Fruit fly (Drosophila melanogaster): ENCODE results near the gene Cpr67Fa1.
A peak's percentile ranks its signal among the peaks of the same experiment; 100 is the strongest.

Cpr67Fa1 gene

dm6 chr3L:10889692-10890089, at the start of gene Cpr67Fa1:
Gene Cpr67Fa1, plus strand, starts transcription at chr3L:10889990.
- TF ChIP-seq CTCF (optimal IDR thresholded peaks at IDR 0.05) (no peak), CG8478 (optimal IDR thresholded peaks at IDR 0.05) (no peak)

DNA sequence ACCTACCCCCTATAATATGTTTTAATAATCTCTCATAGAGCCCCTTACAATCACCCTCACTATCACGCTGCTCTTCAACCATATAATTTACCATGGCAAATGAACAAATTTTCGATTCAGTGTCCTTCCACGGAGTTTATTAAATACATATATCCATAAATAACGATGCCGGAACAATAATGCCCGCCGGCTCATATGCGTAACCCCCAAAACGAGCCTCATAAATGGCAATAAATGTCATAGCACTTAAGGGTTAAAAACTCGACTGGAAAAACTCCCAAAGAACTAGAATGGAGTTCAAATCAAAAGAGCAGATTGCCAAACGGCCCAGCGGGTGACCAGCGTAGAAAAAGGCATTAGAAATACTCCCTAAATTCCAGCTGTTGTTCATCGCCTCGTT, 48.9 kb upstream of the Cpr67Fa1 start:
- TF ChIP-seq CG8478 (optimal IDR thresholded peaks at IDR 0.05) (no peak), CTCF (optimal IDR thresholded peaks at IDR 0.05) (no peak)

DNA sequence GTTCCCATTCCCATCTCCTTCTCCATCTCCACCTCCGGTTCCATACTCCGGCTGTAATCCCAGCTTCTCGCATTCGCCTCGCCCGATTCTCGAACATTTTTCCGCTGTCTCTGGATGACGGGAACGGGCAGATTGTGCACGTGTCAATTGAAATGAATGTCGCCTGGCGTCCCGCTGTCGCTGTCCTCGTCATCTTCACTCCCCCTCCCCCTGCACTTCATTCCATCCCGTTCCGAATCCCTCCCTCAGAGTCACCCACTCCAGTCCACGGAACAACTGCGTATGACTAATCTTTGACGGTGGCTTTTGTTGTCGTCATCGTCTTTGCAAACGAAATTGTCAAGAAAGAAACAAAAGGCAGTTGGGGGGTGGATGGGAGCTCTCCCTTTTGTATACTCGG, 47.9 kb upstream of the Cpr67Fa1 start:
- no peak for TF ChIP-seq CTCF (optimal IDR thresholded peaks at IDR 0.05)
- no peak for TF ChIP-seq CG8478 (optimal IDR thresholded peaks at IDR 0.05)

- no peak for TF ChIP-seq CTCF (optimal IDR thresholded peaks at IDR 0.05)
- TF ChIP-seq CG8478 (optimal IDR thresholded peaks at IDR 0.05): no peak
Observed at dm6 chr3L:10842830-10843229, 47.0 kb upstream of the Cpr67Fa1 start.

dm6 chr3L:10843273-10843672, 46.5 kb upstream of the Cpr67Fa1 start:
- TF ChIP-seq CG8478 (optimal IDR thresholded peaks at IDR 0.05) (no peak), CTCF (optimal IDR thresholded peaks at IDR 0.05) (no peak)

dm6 chr3L:10843685-10844084, 46.1 kb upstream of the Cpr67Fa1 start:
- TF ChIP-seq CG8478 (optimal IDR thresholded peaks at IDR 0.05): no peak
- TF ChIP-seq CTCF (optimal IDR thresholded peaks at IDR 0.05): no peak

dm6 chr3L:10844548-10845530, 45.0 kb upstream of the Cpr67Fa1 start:
- TF ChIP-seq CTCF (optimal IDR thresholded peaks at IDR 0.05) (no peak), CG8478 (optimal IDR thresholded peaks at IDR 0.05) (no peak)

dm6 chr3L:10845758-10846157, 44.0 kb upstream of the Cpr67Fa1 start:
- no peak for TF ChIP-seq CTCF (optimal IDR thresholded peaks at IDR 0.05)
- no peak for TF ChIP-seq CG8478 (optimal IDR thresholded peaks at IDR 0.05)

DNA sequence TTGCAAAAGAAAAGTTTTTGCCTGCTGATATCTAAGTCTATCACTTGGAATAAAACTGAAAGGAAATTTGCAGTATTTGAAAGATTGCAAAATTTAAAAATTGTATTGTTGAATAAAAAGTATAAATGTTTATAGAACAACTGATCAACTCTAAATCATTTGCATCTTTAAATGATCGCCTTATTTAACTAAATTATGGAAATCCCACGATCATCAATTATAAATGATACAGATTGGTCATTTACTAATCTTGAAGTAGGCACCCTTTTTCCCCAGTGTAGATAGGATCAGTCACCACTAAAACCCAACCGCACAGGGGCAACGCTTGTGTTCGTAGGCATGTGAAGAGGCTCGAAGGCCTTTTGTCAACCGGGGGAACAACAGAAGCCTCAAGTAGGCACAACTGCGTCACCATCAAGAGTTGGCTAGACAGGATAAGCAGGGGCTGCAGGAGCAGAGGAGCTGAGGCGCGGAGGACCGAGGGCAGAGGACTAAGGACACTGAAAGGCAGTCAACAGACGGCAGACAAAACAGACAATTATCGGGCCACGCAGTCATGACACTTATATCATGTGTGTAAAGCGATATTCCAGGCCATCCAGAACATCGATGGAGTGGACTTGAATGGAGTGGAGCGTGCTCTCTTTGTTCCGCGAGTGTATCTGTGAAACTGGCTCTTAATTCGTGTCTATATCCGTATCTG, 41.8 kb upstream of the Cpr67Fa1 start:
- TF ChIP-seq CG8478 (optimal IDR thresholded peaks at IDR 0.05) (no peak), CTCF (optimal IDR thresholded peaks at IDR 0.05) (no peak)

DNA sequence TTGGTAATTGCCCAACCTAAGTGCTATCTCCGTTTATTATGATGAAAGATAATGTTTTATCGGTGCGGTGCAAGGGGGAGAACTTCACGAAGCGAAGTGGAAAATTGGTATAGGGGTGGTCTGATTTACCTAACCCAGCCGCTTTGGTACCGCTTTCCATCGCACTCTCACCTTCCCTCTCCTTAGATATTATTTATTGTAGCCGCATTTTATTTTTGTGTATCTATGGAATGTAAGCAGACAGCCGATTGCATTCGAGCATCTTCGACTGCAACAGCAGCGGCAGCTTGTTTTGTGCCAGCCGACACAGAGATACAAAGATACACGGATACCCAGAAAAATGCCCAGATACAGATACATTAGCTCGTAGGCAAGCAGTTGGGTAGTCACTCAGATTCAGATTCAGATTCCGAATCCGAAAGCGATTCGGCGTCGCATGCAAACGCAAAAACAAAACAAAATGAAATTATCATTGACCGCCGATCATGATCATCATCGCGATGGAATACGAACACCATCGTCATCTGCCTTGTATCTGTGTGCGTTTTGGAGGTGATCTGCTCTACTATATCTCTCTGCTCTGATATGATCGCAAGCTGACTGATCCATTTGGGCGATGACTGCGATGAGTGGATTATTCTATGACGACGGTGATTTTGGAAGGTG, 40.9 kb upstream of the Cpr67Fa1 start:
- no peak for TF ChIP-seq CG8478 (optimal IDR thresholded peaks at IDR 0.05)
- no peak for TF ChIP-seq CTCF (optimal IDR thresholded peaks at IDR 0.05)

- TF ChIP-seq CG8478 (optimal IDR thresholded peaks at IDR 0.05): no peak
- no peak for TF ChIP-seq CTCF (optimal IDR thresholded peaks at IDR 0.05)
Observed at dm6 chr3L:10849620-10850302, 40.0 kb upstream of the Cpr67Fa1 start.

DNA sequence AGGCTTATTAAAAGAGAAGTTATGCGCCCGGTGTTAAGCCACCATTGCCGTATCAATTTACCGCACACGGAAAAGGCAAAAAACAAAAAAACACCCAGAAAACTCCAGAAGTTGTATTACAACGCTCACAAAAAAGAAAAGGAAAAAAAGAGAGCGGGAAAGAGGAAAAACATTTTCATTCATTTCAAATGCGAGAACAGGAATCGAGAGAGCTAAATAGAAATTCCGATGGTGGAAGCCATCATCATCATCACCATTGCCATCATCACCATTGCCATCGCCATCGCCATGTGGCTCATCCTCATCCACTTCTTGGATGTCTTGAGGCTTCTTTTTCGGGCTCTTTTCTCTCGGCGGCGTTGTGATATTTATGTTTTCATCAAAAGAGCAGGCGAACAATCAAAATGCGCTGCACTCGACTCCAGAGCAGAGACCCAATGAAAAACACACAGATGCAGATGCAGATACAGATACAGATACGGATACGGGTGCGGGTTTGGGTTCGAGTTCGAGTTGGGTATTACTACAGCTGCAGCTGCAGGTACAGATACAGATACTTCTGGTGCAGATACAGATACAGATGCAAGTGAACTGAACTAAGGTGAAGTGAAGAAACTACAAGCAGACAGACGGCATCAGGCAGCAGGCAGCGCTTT, 38.6 kb upstream of the Cpr67Fa1 start:
- TF ChIP-seq CTCF (optimal IDR thresholded peaks at IDR 0.05) (peak in 1 of 2 experiments; percentile 7), CG8478 (optimal IDR thresholded peaks at IDR 0.05) (no peak)

DNA sequence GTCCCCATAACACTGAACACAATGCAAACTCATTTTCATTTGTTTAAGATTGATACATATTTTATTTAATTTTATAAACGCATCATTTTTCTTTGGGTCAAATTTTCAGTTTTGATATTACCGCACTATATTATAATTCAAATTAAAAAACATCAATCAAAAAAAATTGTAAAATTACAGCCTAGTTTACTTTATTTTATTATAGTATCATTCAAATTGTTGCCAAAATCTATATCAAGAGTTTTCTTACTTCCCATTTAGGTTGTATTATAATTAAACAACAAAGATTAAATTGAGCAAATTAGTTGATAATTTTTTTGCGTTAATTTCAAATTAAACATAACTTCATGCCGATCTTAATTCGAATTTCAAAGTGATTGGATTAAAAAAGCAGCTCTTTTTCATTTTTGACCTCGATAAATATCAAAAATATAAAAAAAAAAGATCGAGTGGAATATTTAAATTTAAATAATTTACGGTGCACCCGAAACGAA, 37.9 kb upstream of the Cpr67Fa1 start:
- TF ChIP-seq CTCF (optimal IDR thresholded peaks at IDR 0.05) (no peak), CG8478 (optimal IDR thresholded peaks at IDR 0.05) (no peak)

Data from S2 (cell line).